Worm (Caenorhabditis elegans): Measurements from ENCODE around the gene dgk-2.

DNA sequence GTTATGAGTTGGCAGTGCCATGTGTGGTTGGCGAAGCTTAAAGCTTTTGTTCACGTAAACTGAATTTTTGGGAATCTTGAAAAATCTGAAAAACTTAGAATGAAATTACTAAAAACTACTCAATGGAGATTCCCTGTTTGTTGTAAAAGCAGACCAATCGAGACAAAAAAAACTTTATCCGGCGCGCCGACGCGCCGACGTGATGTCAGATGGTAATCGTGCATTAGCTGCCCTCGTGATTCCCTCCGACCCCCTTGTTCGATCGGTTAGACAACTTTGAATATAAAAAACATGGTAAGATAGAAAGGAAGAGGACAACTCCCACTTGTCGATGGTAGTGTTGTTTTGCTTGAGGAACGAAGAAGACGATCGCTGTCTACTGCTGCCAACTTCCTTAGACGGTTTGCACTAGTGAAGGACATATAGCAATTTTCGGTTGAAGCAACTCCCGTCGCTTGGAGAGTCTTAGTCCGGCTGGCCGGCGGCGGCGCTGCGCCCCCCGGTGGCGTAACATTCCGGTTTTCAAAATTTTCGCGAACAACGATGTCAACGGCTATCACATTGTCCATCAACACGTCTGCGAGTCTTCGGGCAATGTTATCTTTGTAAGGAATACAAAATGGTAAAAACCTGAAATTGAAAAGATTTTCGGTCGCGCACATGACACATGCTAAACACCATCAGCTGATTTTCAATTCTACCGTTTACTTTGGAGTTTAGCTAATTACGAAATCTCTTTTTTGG, 45.8 kb upstream of the dgk-2 start, which contains the start of gene C07A12.18:
- TF ChIP-seq unc-55 (GFP tag; optimal IDR thresholded peaks at IDR 0.05) (no peak), npax-4 (tag; optimal IDR thresholded peaks at IDR 0.05) (no peak), nhr-11 (tag; optimal IDR thresholded peaks at IDR 0.05) (no peak), elt-2 (tag; optimal IDR thresholded peaks at IDR 0.05) (no peak), pqm-1 (tag; optimal IDR thresholded peaks at IDR 0.05) (no peak), ceh-24 (tag; optimal IDR thresholded peaks at IDR 0.05) (no peak), ets-4 (tag; optimal IDR thresholded peaks at IDR 0.05) (no peak), pag-3 (tag; optimal IDR thresholded peaks at IDR 0.05; ENCODE audit: borderline replicate concordance) (no peak), hlh-30 (tag; optimal IDR thresholded peaks at IDR 0.05; ENCODE audit: insufficient read depth) (no peak)
